Worm (Caenorhabditis elegans) whole organism, L1 larva: ENCODE measurements around the gene K08D10.13.
"Not testable (repeated sequence)": the region's sequence is repeated elsewhere in the genome, so short reads cannot be mapped to it uniquely, and the experiment has no call there.

Experiments
- F16B12.6 ChIP-seq: fragments of 150-350 bp; optimal IDR thresholded peaks from 2 replicates; lab custom pipeline; 2014; ENCODE audit warnings: missing biosample characterization, missing genetic modification characterization
- Y116A8C.19 ChIP-seq: sonication (generic microtip); optimal IDR thresholded peaks from 2 replicates; lab custom pipeline; 2016; ENCODE audit warnings: missing compliant biosample characterization, missing genetic modification characterization, borderline replicate concordance
- alr-1 ChIP-seq: fragments of 200-800 bp; sonication (Bioruptor generic); optimal IDR thresholded peaks from 2 replicates; lab custom pipeline; 2018; ENCODE audit warnings: borderline replicate concordance, mild to moderate bottlenecking, missing genetic modification characterization, missing compliant biosample characterization
- ama-1 ChIP-seq: fragments of 150-350 bp; optimal IDR thresholded peaks from 2 replicates; lab custom pipeline; 2014
- blmp-1 ChIP-seq: fragments of 150-350 bp; optimal IDR thresholded peaks from 2 replicates; lab custom pipeline; 2014; ENCODE audit warnings: missing biosample characterization, missing genetic modification characterization
- ceh-63 ChIP-seq: fragments of 200-800 bp; sonication (Bioruptor generic); optimal IDR thresholded peaks from 2 replicates; lab custom pipeline; 2018; ENCODE audit warnings: mild to moderate bottlenecking, missing genetic modification characterization, missing compliant biosample characterization
- ceh-8 ChIP-seq: fragments of 200-800 bp; sonication (Bioruptor generic); optimal IDR thresholded peaks from 2 replicates; lab custom pipeline; 2018; ENCODE audit warnings: mild to moderate bottlenecking, missing genetic modification characterization, moderate library complexity, missing compliant biosample characterization
- ceh-82 ChIP-seq, 3 experiments: fragments of 150-350 bp in 1 of 3; sonication (generic microtip) in 2 of 3; optimal IDR thresholded peaks; 2 replicates each; lab custom pipeline; 2014 to 2017; ENCODE audit warnings: missing biosample characterization in 3 of 3, missing genetic modification characterization in 3 of 3
- ceh-88 ChIP-seq: fragments of 200-800 bp; sonication (Bioruptor generic); IDR thresholded peaks from 2 replicates; pipeline ENCODE4 v1.3.6; 2022; ENCODE audit warnings: missing genetic modification characterization, missing compliant biosample characterization
- ceh-90 ChIP-seq: sonication (generic microtip); optimal IDR thresholded peaks from 2 replicates; lab custom pipeline; 2016; ENCODE audit warnings: missing genetic modification characterization, missing compliant biosample characterization
- dsc-1 ChIP-seq: sonication (generic microtip); optimal IDR thresholded peaks from 2 replicates; lab custom pipeline; 2016; ENCODE audit warnings: mild to moderate bottlenecking, missing genetic modification characterization, missing compliant biosample characterization
- efl-3 ChIP-seq: fragments of 200-800 bp; sonication (Bioruptor generic); optimal IDR thresholded peaks from 2 replicates; lab custom pipeline; 2018; ENCODE audit warnings: mild to moderate bottlenecking, missing genetic modification characterization, missing compliant biosample characterization
- elt-2 ChIP-seq: sonication (generic microtip); optimal IDR thresholded peaks from 2 replicates; lab custom pipeline; 2016; ENCODE audit warnings: missing genetic modification characterization, mild to moderate bottlenecking, inconsistent platforms, missing compliant biosample characterization, missing genetic modification reagents
- ets-5 ChIP-seq: fragments of 200-800 bp; sonication (Bioruptor generic); IDR thresholded peaks from 2 replicates; pipeline ENCODE4 v1.3.6; 2022; ENCODE audit warnings: missing genetic modification characterization, missing compliant biosample characterization
- fkh-8 ChIP-seq: sonication (generic microtip); optimal IDR thresholded peaks from 2 replicates; lab custom pipeline; 2016; ENCODE audit warnings: mild to moderate bottlenecking, missing genetic modification characterization, missing compliant biosample characterization
- hlh-17 ChIP-seq: fragments of 200-800 bp; sonication (Bioruptor generic); optimal IDR thresholded peaks from 2 replicates; lab custom pipeline; 2018; ENCODE audit warnings: missing genetic modification characterization, mild to moderate bottlenecking, missing compliant biosample characterization, moderate library complexity, borderline replicate concordance
- irx-1 ChIP-seq: sonication (generic microtip); optimal IDR thresholded peaks from 2 replicates; lab custom pipeline; 2016; ENCODE audit warnings: missing genetic modification characterization, missing compliant biosample characterization
- lin-14 ChIP-seq: fragments of 200-800 bp; sonication (Bioruptor generic); optimal IDR thresholded peaks from 2 replicates; lab custom pipeline; 2018; ENCODE audit warnings: mild to moderate bottlenecking, missing genetic modification characterization, moderate library complexity, missing compliant biosample characterization
- lsy-2 ChIP-seq, 2 experiments: fragments of 150-350 bp; optimal IDR thresholded peaks; 2 replicates each; lab custom pipeline; 2014; ENCODE audit warnings: missing biosample characterization in 2 of 2, missing genetic modification characterization in 2 of 2
- mab-9 ChIP-seq: fragments of 200-800 bp; sonication (Bioruptor generic); IDR thresholded peaks from 2 replicates; pipeline ENCODE4 v1.3.6; 2022; ENCODE audit warnings: missing genetic modification reagents, missing genetic modification characterization, missing compliant biosample characterization
- mdl-1 ChIP-seq, 2 experiments: fragments of 150-350 bp; optimal IDR thresholded peaks; 2 replicates each; lab custom pipeline; 2014 to 2017; ENCODE audit warnings: missing biosample characterization in 2 of 2, missing genetic modification characterization in 2 of 2, inconsistent platforms in 1 of 2
- mef-2 ChIP-seq: fragments of 150-350 bp; optimal IDR thresholded peaks from 2 replicates; lab custom pipeline; 2014; ENCODE audit warnings: missing biosample characterization, missing genetic modification characterization
- nhr-76 ChIP-seq: sonication (generic microtip); optimal IDR thresholded peaks from 2 replicates; lab custom pipeline; 2017; ENCODE audit warnings: missing biosample characterization, missing genetic modification characterization
- pag-3 ChIP-seq: sonication (generic microtip); optimal IDR thresholded peaks from 2 replicates; lab custom pipeline; 2017; ENCODE audit warnings: missing genetic modification characterization, mild to moderate bottlenecking, missing compliant biosample characterization, antibody characterized with exemption, borderline replicate concordance; ENCODE audit not compliant: insufficient read depth
- pqm-1 ChIP-seq: sonication (generic microtip); optimal IDR thresholded peaks from 3 replicates; lab custom pipeline; 2017; ENCODE audit warnings: missing biosample characterization, missing genetic modification characterization
- snpc-4 ChIP-seq: fragments of 150-350 bp; optimal IDR thresholded peaks from 2 replicates; lab custom pipeline; 2014; ENCODE audit warnings: missing biosample characterization, missing genetic modification characterization
- sox-4 ChIP-seq: sonication (generic microtip); optimal IDR thresholded peaks from 2 replicates; lab custom pipeline; 2016; ENCODE audit warnings: missing genetic modification characterization, missing compliant biosample characterization
- sptf-1 ChIP-seq: fragments of 150-350 bp; optimal IDR thresholded peaks from 2 replicates; lab custom pipeline; 2014; ENCODE audit warnings: missing biosample characterization, missing genetic modification characterization
- tlp-1 ChIP-seq: fragments of 150-350 bp; optimal IDR thresholded peaks from 2 replicates; lab custom pipeline; 2014; ENCODE audit warnings: missing biosample characterization, missing genetic modification characterization
- unc-86 ChIP-seq: sonication (generic microtip); optimal IDR thresholded peaks from 2 replicates; lab custom pipeline; 2016; ENCODE audit warnings: missing genetic modification characterization, missing compliant biosample characterization
- unc-98 ChIP-seq: fragments of 200-800 bp; sonication (Bioruptor generic); IDR thresholded peaks from 2 replicates; pipeline ENCODE4 v1.3.6; 2022; ENCODE audit warnings: missing genetic modification characterization, missing compliant biosample characterization
- vab-15 ChIP-seq: sonication (generic microtip); optimal IDR thresholded peaks from 2 replicates; lab custom pipeline; 2017; ENCODE audit warnings: missing genotype, mild to moderate bottlenecking, missing genetic modification characterization, missing compliant biosample characterization
- xbp-1 ChIP-seq: sonication (generic microtip); optimal IDR thresholded peaks from 2 replicates; lab custom pipeline; 2016; ENCODE audit warnings: missing genetic modification characterization, missing compliant biosample characterization
- ztf-4 ChIP-seq: fragments of 150-350 bp; optimal IDR thresholded peaks from 2 replicates; lab custom pipeline; 2014; ENCODE audit warnings: missing biosample characterization, missing genetic modification characterization

K08D10.13 gene

DNA sequence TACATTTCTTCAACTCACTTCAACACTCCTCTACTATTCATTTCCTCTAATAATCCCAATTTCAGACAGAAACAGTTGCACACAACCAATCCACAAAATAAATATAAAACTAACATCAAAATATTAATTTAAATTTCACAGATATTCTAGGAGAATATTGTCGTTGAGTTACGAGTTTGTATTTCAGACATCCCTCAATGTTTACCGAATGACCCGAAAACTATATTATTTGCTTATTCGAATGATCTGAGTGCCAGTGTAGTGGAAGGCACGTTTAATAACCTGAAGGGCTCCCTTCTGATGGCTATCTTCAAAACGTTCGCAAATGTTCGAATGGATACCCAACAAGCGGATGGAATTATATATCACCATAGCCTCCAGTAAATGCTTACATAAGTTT is 26.6 kb downstream of the K08D10.13 start, which contains the start of gene R07C12.3:
Gene R07C12.3 (plus strand): TSS at position 301 of the 400 bp plus-strand sequence.
- TF ChIP-seq sox-4 (tag; lab: Kevin White, UChicago) (no peak), snpc-4 (no peak), mab-9 (GFP tag; lab: Robert Waterston, UW) (no peak), mef-2 (tag; lab: Kevin White, UChicago) (no peak)
- TF ChIP-seq, all 84 proteins: peak for 0

- TF ChIP-seq unc-98; F16B12.6 (tag; lab: Kevin White, UChicago); unc-86 (tag; lab: Kevin White, UChicago): not testable (repeated sequence)
- TF ChIP-seq, all 84 proteins: peak for 0; not testable (repeated sequence) for 84
Observed at ce11 chrIV:4142986-4143385, 28.4 kb downstream of the K08D10.13 start, which contains the start of gene F49F1.12. Gene F49F1.12 (minus strand): TSS chrIV:4143086.

DNA sequence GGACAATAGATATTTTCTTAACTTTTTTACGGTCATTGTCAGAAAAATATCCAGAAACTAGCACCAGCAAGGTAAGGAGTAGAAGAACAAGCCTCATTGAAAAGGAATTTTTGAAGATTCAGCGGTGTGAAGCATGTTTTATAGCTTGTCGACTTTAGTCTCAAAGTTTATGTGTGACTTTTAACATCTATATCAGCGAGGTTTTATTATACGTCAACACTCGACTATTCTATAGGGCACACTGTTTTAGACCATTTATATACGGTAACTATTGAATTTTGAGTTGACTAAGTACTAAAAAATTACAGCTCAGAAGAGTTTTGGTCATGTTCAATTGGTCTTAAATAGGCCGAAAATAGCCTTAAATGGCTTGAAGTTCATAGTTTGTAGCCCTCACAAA is 30.1 kb downstream of the K08D10.13 start, which contains the start of gene F49F1.11:
Gene F49F1.11 (minus strand): TSS at position 101 of the 400 bp plus-strand sequence.
- no peak for TF ChIP-seq tlp-1 (tag; lab: Kevin White, UChicago)
- no peak for TF ChIP-seq ceh-88 (GFP tag; lab: Robert Waterston, UW)
- TF ChIP-seq hlh-17: no peak
- TF ChIP-seq ztf-4 (tag; lab: Kevin White, UChicago): no peak
- no peak for TF ChIP-seq lin-14 (GFP tag; lab: Kevin White, UChicago)
- no peak for TF ChIP-seq ceh-63 (GFP tag; lab: Kevin White, UChicago)
- no peak for TF ChIP-seq fkh-8 (tag; lab: Kevin White, UChicago)
- no peak for TF ChIP-seq ceh-8 (GFP tag; lab: Kevin White, UChicago)
- TF ChIP-seq lsy-2 (tag; optimal IDR thresholded peaks at IDR 0.05; lab: Kevin White, UChicago): no peak
- TF ChIP-seq ceh-82 (tag; optimal IDR thresholded peaks at IDR 0.05; lab: Kevin White, UChicago): no peak
- TF ChIP-seq elt-2 (tag; lab: Kevin White, UChicago): no peak
- TF ChIP-seq irx-1 (tag; lab: Kevin White, UChicago): no peak

ce11 chrIV:4140265-4140664 is 31.1 kb downstream of the K08D10.13 start, which contains the start of gene F49F1.18:
Gene F49F1.18 (minus strand): TSS chrIV:4140365.
- no peak for TF ChIP-seq lin-14 (GFP tag; lab: Kevin White, UChicago)
- TF ChIP-seq ceh-90 (tag; lab: Kevin White, UChicago): no peak
- TF ChIP-seq hlh-17: no peak
- no peak for TF ChIP-seq xbp-1 (tag; lab: Kevin White, UChicago)
- no peak for TF ChIP-seq ets-5

DNA sequence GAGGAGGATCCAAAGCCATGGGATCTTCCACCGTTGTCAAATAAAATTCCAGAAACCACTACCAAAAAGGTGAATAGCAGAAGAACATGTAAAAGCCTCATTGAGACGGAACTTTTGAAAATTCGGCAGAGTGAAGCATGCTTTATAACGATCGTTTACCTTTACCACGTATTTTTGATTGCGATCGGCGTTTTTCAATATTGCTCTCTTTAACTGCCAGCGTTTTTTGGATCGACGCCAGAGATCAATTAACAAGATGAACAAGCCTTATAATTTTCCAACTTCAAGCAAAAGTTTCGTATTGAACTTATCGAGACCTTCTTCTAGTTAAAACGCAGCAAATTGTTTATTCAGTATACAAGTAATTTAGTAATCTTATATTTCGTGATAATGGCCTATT is 32.4 kb downstream of the K08D10.13 start, which contains the start of gene F49F1.10:
Gene F49F1.10 (minus strand): TSS at position 101 of the 400 bp plus-strand sequence.
- TF ChIP-seq alr-1: no peak
- TF ChIP-seq efl-3 (GFP tag; lab: Kevin White, UChicago): no peak
- no peak for TF ChIP-seq nhr-76 (tag; lab: Kevin White, UChicago)
- no peak for TF ChIP-seq ama-1 (lab: Kevin White, UChicago)
- TF ChIP-seq sptf-1 (tag; lab: Kevin White, UChicago): no peak
- TF ChIP-seq pag-3 (tag; lab: Kevin White, UChicago): no peak
- no peak for TF ChIP-seq snpc-4
- no peak for TF ChIP-seq Y116A8C.19 (tag; lab: Kevin White, UChicago)
- TF ChIP-seq ceh-8 (GFP tag; lab: Kevin White, UChicago): no peak
- TF ChIP-seq vab-15: no peak
- no peak for TF ChIP-seq blmp-1 (tag; lab: Kevin White, UChicago)
- no peak for TF ChIP-seq pqm-1 (tag; lab: Kevin White, UChicago)
- no peak for TF ChIP-seq mdl-1 (tag; optimal IDR thresholded peaks at IDR 0.05; lab: Kevin White, UChicago)
- no peak for TF ChIP-seq dsc-1 (tag; lab: Kevin White, UChicago)
